Worm (Caenorhabditis elegans) whole organism, mixed stage, embryonic: ENCODE data around the gene grl-23.

ENCODE experiments used
- M03D4.4 ChIP-seq: sonication (generic microtip); optimal IDR thresholded peaks from 2 replicates; lab custom pipeline; 2017; ENCODE audit warnings: mild to moderate bottlenecking, missing genetic modification characterization, missing compliant biosample characterization
- bed-3 ChIP-seq: fragments of 200-800 bp; sonication (Bioruptor generic); optimal IDR thresholded peaks from 3 replicates; lab custom pipeline; 2018; ENCODE audit warnings: mild to moderate bottlenecking, missing genetic modification characterization, moderate library complexity, missing compliant biosample characterization
- blmp-1 ChIP-seq: fragments of 150-350 bp; optimal IDR thresholded peaks from 2 replicates; lab custom pipeline; 2014; ENCODE audit warnings: missing biosample characterization, missing genetic modification characterization
- ceh-39 ChIP-seq: fragments of 150-350 bp; optimal IDR thresholded peaks from 2 replicates; lab custom pipeline; 2014; ENCODE audit warnings: missing biosample characterization, missing genetic modification characterization
- ces-1 ChIP-seq: fragments of 150-350 bp; optimal IDR thresholded peaks from 2 replicates; lab custom pipeline; 2014; ENCODE audit warnings: missing biosample characterization, missing genetic modification reagents, missing genetic modification characterization
- cnd-1 ChIP-seq: fragments of 200-800 bp; sonication (Bioruptor generic); optimal IDR thresholded peaks from 2 replicates; lab custom pipeline; 2018; ENCODE audit warnings: mild to moderate bottlenecking, missing genetic modification characterization, missing compliant biosample characterization
- drap-1 ChIP-seq: fragments of 200-800 bp; sonication (Bioruptor generic); optimal IDR thresholded peaks from 3 replicates; lab custom pipeline; 2018; ENCODE audit warnings: mild to moderate bottlenecking, missing genetic modification characterization, missing compliant biosample characterization
- elt-1 ChIP-seq: sonication (generic microtip); optimal IDR thresholded peaks from 2 replicates; lab custom pipeline; 2017; ENCODE audit warnings: missing genetic modification characterization, mild to moderate bottlenecking, missing compliant biosample characterization, antibody characterized with exemption, moderate library complexity, borderline replicate concordance; ENCODE audit not compliant: insufficient read depth
- elt-3 ChIP-seq: fragments of 150-350 bp; optimal IDR thresholded peaks from 2 replicates; lab custom pipeline; 2014; ENCODE audit warnings: missing biosample characterization, missing genetic modification characterization
- flh-1 ChIP-seq: fragments of 200-800 bp; sonication (Bioruptor generic); optimal IDR thresholded peaks from 2 replicates; lab custom pipeline; 2018; ENCODE audit warnings: mild to moderate bottlenecking, missing genetic modification characterization, moderate library complexity, missing compliant biosample characterization
- ham-2 ChIP-seq: fragments of 200-800 bp; sonication (Bioruptor generic); optimal IDR thresholded peaks from 2 replicates; lab custom pipeline; 2018; ENCODE audit warnings: mild to moderate bottlenecking, missing genetic modification characterization, missing compliant biosample characterization
- hlh-1 ChIP-seq: fragments of 150-350 bp; optimal IDR thresholded peaks from 2 replicates; lab custom pipeline; 2014; ENCODE audit warnings: missing biosample characterization, missing genetic modification reagents, missing genetic modification characterization
- lin-32 ChIP-seq: fragments of 200-800 bp; sonication (Bioruptor generic); optimal IDR thresholded peaks from 2 replicates; lab custom pipeline; 2018; ENCODE audit warnings: mild to moderate bottlenecking, missing genetic modification characterization, missing compliant biosample characterization
- lsy-2 ChIP-seq: fragments of 150-350 bp; optimal IDR thresholded peaks from 2 replicates; lab custom pipeline; 2014; ENCODE audit warnings: missing biosample characterization, missing genetic modification characterization
- mab-5 ChIP-seq: fragments of 150-350 bp; optimal IDR thresholded peaks from 2 replicates; lab custom pipeline; 2014; ENCODE audit warnings: missing biosample characterization, missing genetic modification characterization
- mep-1 ChIP-seq: fragments of 150-350 bp; optimal IDR thresholded peaks from 2 replicates; lab custom pipeline; 2017; ENCODE audit warnings: missing biosample characterization, missing genetic modification reagents, missing genetic modification characterization, inconsistent platforms
- mls-2 ChIP-seq: sonication (generic microtip); optimal IDR thresholded peaks from 2 replicates; lab custom pipeline; 2016; ENCODE audit warnings: mild to moderate bottlenecking, missing genetic modification characterization, moderate library complexity, missing compliant biosample characterization
- nhr-12 ChIP-seq: fragments of 150-350 bp; optimal IDR thresholded peaks from 2 replicates; lab custom pipeline; 2014; ENCODE audit warnings: missing biosample characterization, missing genetic modification characterization
- nhr-237 ChIP-seq: fragments of 150-350 bp; optimal IDR thresholded peaks from 2 replicates; lab custom pipeline; 2014; ENCODE audit warnings: missing biosample characterization, missing genetic modification characterization
- nhr-28 ChIP-seq: fragments of 150-350 bp; optimal IDR thresholded peaks from 2 replicates; lab custom pipeline; 2014; ENCODE audit warnings: missing biosample characterization, missing genetic modification characterization
- nhr-76 ChIP-seq: sonication (generic microtip); optimal IDR thresholded peaks from 2 replicates; lab custom pipeline; 2017; ENCODE audit warnings: missing biosample characterization, missing genetic modification characterization
- sem-2 ChIP-seq: fragments of 200-800 bp; sonication (Bioruptor generic); optimal IDR thresholded peaks from 2 replicates; lab custom pipeline; 2018; ENCODE audit warnings: mild to moderate bottlenecking, missing genetic modification characterization, missing compliant biosample characterization
- snpc-4 ChIP-seq: fragments of 150-350 bp; optimal IDR thresholded peaks from 2 replicates; lab custom pipeline; 2014; ENCODE audit warnings: missing biosample characterization, missing genetic modification characterization
- sptf-1 ChIP-seq: sonication (generic microtip); optimal IDR thresholded peaks from 2 replicates; lab custom pipeline; 2017; ENCODE audit warnings: mild to moderate bottlenecking, missing genetic modification characterization, moderate library complexity, missing compliant biosample characterization
- tbx-8 ChIP-seq: fragments of 200-800 bp; sonication (Bioruptor generic); optimal IDR thresholded peaks from 2 replicates; lab custom pipeline; 2018; ENCODE audit warnings: mild to moderate bottlenecking, missing genetic modification characterization, moderate library complexity, missing compliant biosample characterization
- unc-120 ChIP-seq: sonication (generic microtip); optimal IDR thresholded peaks from 2 replicates; lab custom pipeline; 2017; ENCODE audit warnings: missing genetic modification characterization, missing compliant biosample characterization; ENCODE audit not compliant: poor library complexity, severe bottlenecking
- unc-39 ChIP-seq: fragments of 150-350 bp; optimal IDR thresholded peaks from 2 replicates; lab custom pipeline; 2014; ENCODE audit warnings: missing biosample characterization, missing genetic modification characterization
- unc-62 ChIP-seq: fragments of 150-350 bp; optimal IDR thresholded peaks from 2 replicates; lab custom pipeline; 2014; ENCODE audit warnings: missing biosample characterization, missing genetic modification reagents, missing genetic modification characterization
- zip-8 ChIP-seq: fragments of 150-350 bp; optimal IDR thresholded peaks from 2 replicates; lab custom pipeline; 2014; ENCODE audit warnings: missing biosample characterization, missing genetic modification characterization
- ztf-11 ChIP-seq: fragments of 150-350 bp; optimal IDR thresholded peaks from 2 replicates; lab custom pipeline; 2014; ENCODE audit warnings: missing biosample characterization, missing genetic modification characterization

grl-23 gene

ce11 chrV:12588030-12588429 is 11.3 kb upstream of the grl-23 start, which contains the start of gene C14C10.1:
Gene C14C10.1, plus strand, starts transcription at chrV:12588330.
- TF ChIP-seq drap-1 (no peak), nhr-76 (tag; lab: Kevin White, UChicago) (no peak), lsy-2 (tag; lab: Kevin White, UChicago) (no peak), unc-62 (GFP tag; lab: Kevin White, UChicago) (no peak), cnd-1 (tag; lab: Kevin White, UChicago) (no peak), mep-1 (tag; lab: Kevin White, UChicago) (no peak), bed-3 (GFP tag; lab: Kevin White, UChicago) (no peak)

ce11 chrV:12586793-12587192 is 10.1 kb upstream of the grl-23 start:
- TF ChIP-seq flh-1 (no peak), tbx-8 (GFP tag; lab: Kevin White, UChicago) (no peak), mls-2 (tag; lab: Kevin White, UChicago) (no peak), snpc-4 (no peak), zip-8 (tag; lab: Kevin White, UChicago) (no peak), blmp-1 (tag; lab: Kevin White, UChicago) (no peak), lsy-2 (tag; lab: Kevin White, UChicago) (no peak), elt-3 (tag; lab: Kevin White, UChicago) (no peak), M03D4.4 (tag; lab: Kevin White, UChicago) (no peak), nhr-237 (tag; lab: Kevin White, UChicago) (no peak), unc-39 (no peak), ztf-11 (tag; lab: Kevin White, UChicago) (no peak), drap-1 (no peak), nhr-28 (tag; lab: Kevin White, UChicago) (no peak), hlh-1 (tag; lab: Kevin White, UChicago) (no peak), sem-2 (GFP tag; lab: Kevin White, UChicago) (no peak), mep-1 (tag; lab: Kevin White, UChicago) (no peak)

ce11 chrV:12584771-12585170 is 8.1 kb upstream of the grl-23 start:
- TF ChIP-seq unc-39 (no peak), mls-2 (tag; lab: Kevin White, UChicago) (no peak), tbx-8 (GFP tag; lab: Kevin White, UChicago) (no peak), unc-120 (no peak), mab-5 (tag; lab: Kevin White, UChicago) (no peak), drap-1 (no peak), nhr-12 (tag; lab: Kevin White, UChicago) (no peak), blmp-1 (tag; lab: Kevin White, UChicago) (no peak), elt-1 (no peak), zip-8 (tag; lab: Kevin White, UChicago) (no peak)

ce11 chrV:12583421-12583820 is 6.7 kb upstream of the grl-23 start:
- TF ChIP-seq ces-1 (GFP tag; lab: Kevin White, UChicago) = peak; percentile 94
- TF ChIP-seq unc-62 (GFP tag; lab: Kevin White, UChicago) = no peak

- TF ChIP-seq zip-8 (tag; lab: Kevin White, UChicago) = no peak
- TF ChIP-seq mls-2 (tag; lab: Kevin White, UChicago) = no peak
Observed at ce11 chrV:12579299-12579698, 2.6 kb upstream of the grl-23 start, which contains the start of gene E02A10.3. Gene E02A10.3, plus strand, starts transcription at chrV:12579599.

DNA sequence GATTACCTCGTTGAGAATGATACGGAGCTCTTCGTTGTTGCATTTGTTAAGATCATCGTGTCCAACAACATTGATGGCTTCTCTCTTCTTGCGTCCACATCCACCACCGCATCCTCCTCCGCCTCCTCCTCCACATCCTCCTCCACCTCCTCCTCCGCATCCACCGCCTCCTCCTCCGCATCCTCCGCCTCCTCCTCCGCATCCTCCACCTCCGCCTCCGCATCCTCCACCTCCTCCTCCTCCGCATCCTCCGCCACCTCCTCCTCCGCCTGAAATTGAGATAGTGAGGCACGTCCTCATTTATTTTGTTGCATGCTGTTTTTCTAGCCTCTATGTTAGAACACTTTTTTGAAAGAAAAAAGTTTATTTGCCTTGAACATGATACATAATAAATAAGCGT is 851 bp downstream of the grl-23 start:
- no peak for TF ChIP-seq ceh-39

DNA sequence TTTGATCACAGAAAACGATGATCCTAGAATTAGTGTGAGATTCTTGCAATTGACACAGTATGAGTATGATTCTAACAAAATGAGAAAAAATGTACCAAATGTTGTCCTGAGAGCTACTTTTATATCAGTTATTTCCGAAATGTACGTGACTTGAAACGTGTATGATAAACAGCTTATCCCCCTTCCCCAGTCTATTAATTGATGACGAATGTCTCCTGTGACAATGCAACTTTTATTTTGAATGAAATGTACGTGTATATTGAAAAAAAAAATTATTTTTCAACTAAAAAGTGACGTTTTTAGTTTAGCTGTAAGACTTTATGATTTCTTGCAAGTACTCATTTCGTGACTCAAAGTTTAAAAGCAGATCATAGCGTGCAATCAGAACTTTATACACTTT is 6.4 kb downstream of the grl-23 start:
- TF ChIP-seq ceh-39 (no peak), mep-1 (tag; lab: Kevin White, UChicago) (no peak), nhr-76 (tag; lab: Kevin White, UChicago) (no peak), ztf-11 (tag; lab: Kevin White, UChicago) (no peak), elt-3 (tag; lab: Kevin White, UChicago) (no peak), hlh-1 (tag; lab: Kevin White, UChicago) (no peak), lin-32 (GFP tag; lab: Kevin White, UChicago) (no peak), ham-2 (GFP tag; lab: Kevin White, UChicago) (no peak), blmp-1 (tag; lab: Kevin White, UChicago) (no peak), unc-120 (no peak), tbx-8 (GFP tag; lab: Kevin White, UChicago) (no peak), sptf-1 (tag; lab: Kevin White, UChicago) (no peak)
